Fruit fly (Drosophila melanogaster) S2 (cell line): ENCODE data around the gene CG13454.

Source experiments
- CG8478 ChIP-seq: fragments of >200 bp; optimal IDR thresholded peaks from 2 replicates; lab custom pipeline; 2018
- CTCF ChIP-seq, 2 experiments: fragments of >200 bp; optimal IDR thresholded peaks; 2 replicates each; lab custom pipeline; 2018

- no peak for TF ChIP-seq CTCF (optimal IDR thresholded peaks at IDR 0.05; lab: Kevin White, UChicago)
- TF ChIP-seq CG8478: no peak
Observed at dm6 chr3L:15535228-15535598, 18.4 kb upstream of the CG13454 start, which contains the start of gene CrebA.
